Fruit fly (Drosophila melanogaster) whole organism, embryonic: ENCODE results near the gene SkpA.

ENCODE experiments used
- ATbp ChIP-seq: fragments of 200-800 bp; sonication (Bioruptor generic); optimal IDR thresholded peaks from 2 replicates; lab custom pipeline; 2017; ENCODE audit warnings: missing biosample characterization, mild to moderate bottlenecking, missing genetic modification characterization, missing genetic modification reagents
- Atf-2 ChIP-seq: fragments of 200-800 bp; sonication (Bioruptor generic); optimal IDR thresholded peaks from 2 replicates; lab custom pipeline; 2016; ENCODE audit warnings: missing biosample characterization, missing genetic modification characterization
- Awh ChIP-seq: fragments of 200-800 bp; sonication (Bioruptor generic); IDR thresholded peaks from 2 replicates; pipeline ENCODE4, ENCODE4 v1.3.6; 2022; ENCODE audit warnings: missing biosample characterization, missing genetic modification characterization
- BEAF-32 ChIP-seq: fragments of 200-800 bp; sonication (Bioruptor generic); optimal IDR thresholded peaks from 3 replicates; lab custom pipeline; 2017; ENCODE audit warnings: missing biosample characterization, missing genetic modification characterization, mild to moderate bottlenecking, moderate library complexity, missing genetic modification reagents
- CG10565 ChIP-seq: fragments of 200-800 bp; sonication (Bioruptor generic); optimal IDR thresholded peaks from 3 replicates; lab custom pipeline; 2016; ENCODE audit warnings: missing biosample characterization, mild to moderate bottlenecking, missing genetic modification characterization
- CG10654 ChIP-seq: fragments of 200-800 bp; sonication (Bioruptor generic); optimal IDR thresholded peaks from 2 replicates; lab custom pipeline; 2016; ENCODE audit warnings: missing biosample characterization, missing genetic modification characterization
- CG12071 ChIP-seq: fragments of 200-800 bp; sonication (Bioruptor generic); optimal IDR thresholded peaks from 3 replicates; lab custom pipeline; 2018; ENCODE audit warnings: missing biosample characterization, mild to moderate bottlenecking, missing genetic modification characterization
- CG13894 ChIP-seq: fragments of 200-800 bp; sonication (Bioruptor generic); optimal IDR thresholded peaks from 3 replicates; lab custom pipeline; 2018; ENCODE audit warnings: missing biosample characterization, mild to moderate bottlenecking, missing genetic modification characterization, moderate library complexity
- CG15073 ChIP-seq: fragments of 200-800 bp; sonication (Bioruptor generic); optimal IDR thresholded peaks from 2 replicates; lab custom pipeline; 2016; ENCODE audit warnings: missing biosample characterization, missing genetic modification characterization
- CG18262 ChIP-seq: fragments of 200-800 bp; optimal IDR thresholded peaks from 3 replicates; lab custom pipeline; 2019; ENCODE audit warnings: missing biosample characterization, mild to moderate bottlenecking, missing genetic modification characterization, moderate library complexity
- CG2202 ChIP-seq: fragments of 200-800 bp; sonication (Bioruptor generic); optimal IDR thresholded peaks from 2 replicates; lab custom pipeline; 2018; ENCODE audit warnings: missing biosample characterization, mild to moderate bottlenecking, missing genetic modification characterization
- CG30403 ChIP-seq: fragments of 200-800 bp; sonication (Bioruptor generic); optimal IDR thresholded peaks from 3 replicates; lab custom pipeline; 2016; ENCODE audit warnings: missing biosample characterization, missing genetic modification characterization
- CG32772 ChIP-seq: fragments of 200-800 bp; sonication (Bioruptor generic); IDR thresholded peaks from 2 replicates; pipeline ENCODE4 v1.3.6; 2022; ENCODE audit warnings: missing biosample characterization, missing genetic modification characterization
- CG4617 ChIP-seq: fragments of 200-800 bp; sonication (Bioruptor generic); optimal IDR thresholded peaks from 3 replicates; lab custom pipeline; 2016; ENCODE audit warnings: missing biosample characterization, missing genetic modification characterization, borderline replicate concordance
- CG5245 ChIP-seq: fragments of 200-800 bp; sonication (Bioruptor generic); optimal IDR thresholded peaks from 3 replicates; lab custom pipeline; 2016; ENCODE audit warnings: missing biosample characterization, missing genetic modification characterization
- CG6254 ChIP-seq: fragments of 200-800 bp; sonication (Bioruptor generic); optimal IDR thresholded peaks from 3 replicates; lab custom pipeline; 2017; ENCODE audit warnings: mild to moderate bottlenecking, missing biosample characterization, missing genetic modification reagents, missing genetic modification characterization
- CG6854 ChIP-seq: fragments of 200-800 bp; sonication (Bioruptor generic); optimal IDR thresholded peaks from 3 replicates; lab custom pipeline; 2017; ENCODE audit warnings: missing biosample characterization, mild to moderate bottlenecking, missing genetic modification characterization
- CG7786 ChIP-seq: fragments of 200-800 bp; sonication (Bioruptor generic); optimal IDR thresholded peaks from 2 replicates; lab custom pipeline; 2016; ENCODE audit warnings: missing biosample characterization, missing genetic modification characterization
- CG8089 ChIP-seq: fragments of 200-800 bp; sonication (Bioruptor generic); optimal IDR thresholded peaks from 3 replicates; lab custom pipeline; 2016; ENCODE audit warnings: missing biosample characterization, missing genetic modification characterization
- CG8290 ChIP-seq, 3 experiments: fragments of 200-800 bp; sonication (Bioruptor generic); optimal IDR thresholded peaks; 2 replicates each; lab custom pipeline; 2016 to 2019; ENCODE audit warnings: missing biosample characterization in 3 of 3, missing genetic modification characterization in 3 of 3, mild to moderate bottlenecking in 2 of 3, moderate library complexity in 1 of 3
- CG8478 ChIP-seq: fragments of >200 bp; optimal IDR thresholded peaks from 2 replicates; lab custom pipeline; 2018
- CG8924 ChIP-seq: fragments of 200-800 bp; optimal IDR thresholded peaks from 3 replicates; lab custom pipeline; 2019; ENCODE audit warnings: missing biosample characterization, mild to moderate bottlenecking, missing genetic modification characterization, moderate library complexity
- Deaf1 ChIP-seq: fragments of 200-800 bp; optimal IDR thresholded peaks from 3 replicates; lab custom pipeline; 2019; ENCODE audit warnings: missing biosample characterization, mild to moderate bottlenecking, missing genetic modification characterization, moderate library complexity
- Dll ChIP-seq: fragments of 200-800 bp; sonication (Bioruptor generic); IDR thresholded peaks from 4 replicates; pipeline ENCODE4 v1.3.6; 2022; ENCODE audit warnings: missing biosample characterization, missing genetic modification characterization; ENCODE audit not compliant: partially characterized antibody
- Gsc ChIP-seq: fragments of 200-800 bp; sonication (Bioruptor generic); IDR thresholded peaks from 2 replicates; pipeline ENCODE4 v1.3.6; 2022; ENCODE audit warnings: missing biosample characterization, missing genetic modification characterization
- HHEX ChIP-seq: fragments of 200-800 bp; sonication (Bioruptor generic); optimal IDR thresholded peaks from 3 replicates; lab custom pipeline; 2017; ENCODE audit warnings: missing biosample characterization, mild to moderate bottlenecking, missing genetic modification characterization, missing genetic modification reagents
- Myb ChIP-seq: fragments of 200-800 bp; sonication (Bioruptor generic); optimal IDR thresholded peaks from 2 replicates; lab custom pipeline; 2016; ENCODE audit warnings: missing biosample characterization, missing genetic modification characterization
- Nf-YA ChIP-seq: fragments of 200-800 bp; sonication (Bioruptor generic); IDR thresholded peaks from 2 replicates; pipeline ENCODE4 v1.3.6; 2022; ENCODE audit warnings: missing biosample characterization, missing genetic modification characterization
- Scr ChIP-seq: fragments of 200-800 bp; sonication (Bioruptor generic); IDR thresholded peaks from 2 replicates; pipeline ENCODE4 v1.3.6; 2022; ENCODE audit warnings: missing biosample characterization, missing genetic modification characterization; ENCODE audit not compliant: partially characterized antibody
- Usf ChIP-seq: fragments of 200-800 bp; sonication (Bioruptor generic); optimal IDR thresholded peaks from 2 replicates; lab custom pipeline; 2017; ENCODE audit warnings: missing genotype, missing biosample characterization, missing genetic modification characterization
- Vsx1 ChIP-seq: fragments of 200-800 bp; sonication (Bioruptor generic); optimal IDR thresholded peaks from 2 replicates; lab custom pipeline; 2017; ENCODE audit warnings: missing biosample characterization, mild to moderate bottlenecking, missing genetic modification characterization, missing genetic modification reagents
- ac ChIP-seq: fragments of 200-800 bp; sonication (Bioruptor generic); optimal IDR thresholded peaks from 3 replicates; lab custom pipeline; 2017; ENCODE audit warnings: missing biosample characterization, mild to moderate bottlenecking, missing genetic modification characterization
- aop ChIP-seq: fragments of 200-800 bp; sonication (Bioruptor generic); IDR thresholded peaks from 2 replicates; pipeline ENCODE4 v1.3.6; 2022; ENCODE audit warnings: missing biosample characterization, missing genetic modification characterization
- bcd ChIP-seq: fragments of 200-800 bp; sonication (Bioruptor generic); optimal IDR thresholded peaks from 2 replicates; lab custom pipeline; 2017; ENCODE audit warnings: missing biosample characterization, mild to moderate bottlenecking, missing genetic modification characterization
- cwo ChIP-seq: fragments of 200-800 bp; sonication (Bioruptor generic); optimal IDR thresholded peaks from 3 replicates; lab custom pipeline; 2017; ENCODE audit warnings: missing biosample characterization, missing genetic modification characterization, mild to moderate bottlenecking, moderate library complexity, missing genetic modification reagents
- dm ChIP-seq: fragments of 200-800 bp; sonication (Bioruptor generic); optimal IDR thresholded peaks from 3 replicates; lab custom pipeline; 2016; ENCODE audit warnings: missing biosample characterization, missing genetic modification characterization
- ewg ChIP-seq: fragments of 200-800 bp; sonication (Bioruptor generic); optimal IDR thresholded peaks from 3 replicates; lab custom pipeline; 2017; ENCODE audit warnings: mild to moderate bottlenecking, missing biosample characterization, missing genetic modification reagents, missing genetic modification characterization
- fd64A ChIP-seq: fragments of 200-800 bp; sonication (Bioruptor generic); optimal IDR thresholded peaks from 3 replicates; lab custom pipeline; 2018; ENCODE audit warnings: missing biosample characterization, mild to moderate bottlenecking, missing genetic modification characterization
- ftz-f1 ChIP-seq: fragments of 200-800 bp; sonication (Bioruptor generic); optimal IDR thresholded peaks from 2 replicates; lab custom pipeline; 2016; ENCODE audit warnings: missing biosample characterization, missing genetic modification characterization
- mirr ChIP-seq: fragments of 200-800 bp; sonication (Bioruptor generic); optimal IDR thresholded peaks from 3 replicates; lab custom pipeline; 2018; ENCODE audit warnings: missing biosample characterization, mild to moderate bottlenecking, missing genetic modification characterization
- nau ChIP-seq: fragments of 200-800 bp; sonication (Bioruptor generic); optimal IDR thresholded peaks from 3 replicates; lab custom pipeline; 2017; ENCODE audit warnings: missing biosample characterization, mild to moderate bottlenecking, missing genetic modification characterization, missing genetic modification reagents
- otp ChIP-seq: fragments of 200-800 bp; sonication (Bioruptor generic); IDR thresholded peaks from 3 replicates; pipeline ENCODE4, ENCODE4 v1.3.6; 2022; ENCODE audit warnings: missing biosample characterization, missing genetic modification characterization
- p53 ChIP-seq: fragments of 200-800 bp; sonication (Bioruptor generic); optimal IDR thresholded peaks from 2 replicates; lab custom pipeline; 2016; ENCODE audit warnings: missing biosample characterization, missing genetic modification characterization
- prd ChIP-seq, 3 experiments: fragments of >200 bp in 2 of 3; fragments of 200-800 bp in 1 of 3; sonication (Bioruptor generic) in 1 of 3; optimal IDR thresholded peaks in 2 of 3; IDR thresholded peaks in 1 of 3; 2 replicates in 2 of 3; 3 replicates in 1 of 3; pipeline versions ENCODE4 v1.3.6 to Lab custom; 2017 to 2022; ENCODE audit warnings: missing biosample characterization in 1 of 3, missing genetic modification characterization in 1 of 3
- pros ChIP-seq: fragments of 200-800 bp; sonication (Bioruptor generic); optimal IDR thresholded peaks from 3 replicates; lab custom pipeline; 2019; ENCODE audit warnings: missing biosample characterization, mild to moderate bottlenecking, missing genetic modification characterization, moderate library complexity
- repo ChIP-seq: fragments of 200-800 bp; sonication (Bioruptor generic); optimal IDR thresholded peaks from 2 replicates; lab custom pipeline; 2016; ENCODE audit warnings: missing biosample characterization, missing genetic modification characterization
- tgo ChIP-seq: fragments of 200-800 bp; sonication (Bioruptor generic); IDR thresholded peaks from 3 replicates; pipeline ENCODE4 v1.3.6; 2022; ENCODE audit warnings: missing biosample characterization, missing genetic modification characterization
- trem ChIP-seq: fragments of 200-800 bp; optimal IDR thresholded peaks from 3 replicates; lab custom pipeline; 2019; ENCODE audit warnings: missing biosample characterization, mild to moderate bottlenecking, missing genetic modification characterization, moderate library complexity
- unc-4 ChIP-seq: fragments of 200-800 bp; sonication (Bioruptor generic); IDR thresholded peaks from 2 replicates; pipeline ENCODE4 v1.3.6; 2022; ENCODE audit warnings: missing biosample characterization, missing genetic modification characterization; ENCODE audit not compliant: partially characterized antibody
- vnd ChIP-seq: fragments of 200-800 bp; sonication (Bioruptor generic); IDR thresholded peaks from 3 replicates; pipeline ENCODE4 v1.3.6; 2022; ENCODE audit warnings: missing biosample characterization, missing genetic modification characterization; ENCODE audit not compliant: partially characterized antibody

Gene SkpA

dm6 chrX:623357-623756 lies 32.6 kb upstream of the SkpA start, which contains the start of gene CG13369 (continued):
- peak; percentile 78 for TF ChIP-seq ftz-f1
- TF ChIP-seq Usf = no peak
- TF ChIP-seq nau (GFP tag; lab: Kevin White, UChicago) = no peak
- no peak for TF ChIP-seq HHEX (GFP tag; lab: Kevin White, UChicago)
- no peak for TF ChIP-seq CG8290 (GFP tag; optimal IDR thresholded peaks at IDR 0.05; lab: Kevin White, UChicago)
- no peak for TF ChIP-seq CG8290 (tag; optimal IDR thresholded peaks at IDR 0.05; lab: Kevin White, UChicago)
- no peak for TF ChIP-seq cwo (GFP tag; lab: Kevin White, UChicago)
- TF ChIP-seq pros (GFP tag; lab: Kevin White, UChicago) = no peak
- TF ChIP-seq CG12071 (GFP tag; lab: Kevin White, UChicago) = no peak
- no peak for TF ChIP-seq CG15073 (GFP tag; lab: Kevin White, UChicago)
- no peak for TF ChIP-seq CG6254 (GFP tag; lab: Kevin White, UChicago)
- no peak for TF ChIP-seq ac (GFP tag; lab: Kevin White, UChicago)
- TF ChIP-seq Deaf1 (tag; lab: Kevin White, UChicago) = peak; percentile 20
- TF ChIP-seq bcd = no peak
- TF ChIP-seq dm (GFP tag; lab: Kevin White, UChicago) = no peak
- TF ChIP-seq CG2202 (tag; lab: Kevin White, UChicago) = no peak
- no peak for TF ChIP-seq Gsc (GFP tag; lab: Robert Waterston, UW)
- TF ChIP-seq Awh = no peak
- TF ChIP-seq BEAF-32 (GFP tag; lab: Kevin White, UChicago) = peak; percentile 19
- TF ChIP-seq prd (optimal IDR thresholded peaks at IDR 0.05; lab: Kevin White, UChicago) = no peak
- TF ChIP-seq prd (GFP tag; IDR thresholded peaks at IDR 0.05; lab: Robert Waterston, UW) = no peak
- TF ChIP-seq Dll (GFP tag; lab: Robert Waterston, UW) = 0 out of 4 replicates have a peak, but pooled peaks have one; percentile 25
- TF ChIP-seq CG8478 = no peak
- no peak for TF ChIP-seq CG7786 (GFP tag; lab: Kevin White, UChicago)
- TF ChIP-seq vnd (GFP tag; lab: Robert Waterston, UW) = peak; percentile 35; the same call in 1 of the 3 replicates
- no peak for TF ChIP-seq Atf-2 (GFP tag; lab: Kevin White, UChicago)
- no peak for TF ChIP-seq CG10654 (GFP tag; lab: Kevin White, UChicago)
- TF ChIP-seq unc-4 (GFP tag; lab: Robert Waterston, UW) = 0 out of 2 replicates have a peak, but pooled peaks have one; percentile 21
- TF ChIP-seq CG6854 (GFP tag; lab: Kevin White, UChicago) = no peak
- no peak for TF ChIP-seq CG32772 (GFP tag; lab: Robert Waterston, UW)
- no peak for TF ChIP-seq aop (GFP tag; lab: Robert Waterston, UW)
- no peak for TF ChIP-seq Myb (GFP tag; lab: Kevin White, UChicago)
- no peak for TF ChIP-seq CG5245 (GFP tag; lab: Kevin White, UChicago)
- no peak for TF ChIP-seq fd64A (GFP tag; lab: Kevin White, UChicago)
- no peak for TF ChIP-seq ewg (GFP tag; lab: Kevin White, UChicago)
- no peak for TF ChIP-seq Vsx1
- TF ChIP-seq Scr = peak; percentile 46
- no peak for TF ChIP-seq CG10565 (GFP tag; lab: Kevin White, UChicago)
- no peak for TF ChIP-seq Nf-YA
- TF ChIP-seq CG30403 (GFP tag; lab: Kevin White, UChicago) = no peak
- peak; percentile 0 for TF ChIP-seq CG13894
- no peak for TF ChIP-seq p53
- no peak for TF ChIP-seq trem
- no peak for TF ChIP-seq otp
- TF ChIP-seq tgo (GFP tag; lab: Robert Waterston, UW) = no peak
- no peak for TF ChIP-seq mirr (GFP tag; lab: Kevin White, UChicago)
- no peak for TF ChIP-seq CG4617 (GFP tag; lab: Kevin White, UChicago)
- TF ChIP-seq CG18262 (tag; lab: Kevin White, UChicago) = no peak
- TF ChIP-seq repo = no peak
- TF ChIP-seq CG8089 = no peak
- TF ChIP-seq ATbp (GFP tag; lab: Kevin White, UChicago) = no peak
- TF ChIP-seq CG8924 (tag; lab: Kevin White, UChicago) = no peak
